Worm (Caenorhabditis elegans) whole organism, young adult: ENCODE data around the gene Y102A5C.4.

Experiments
- F57A8.1 ChIP-seq: fragments of 200-800 bp; sonication (Bioruptor generic); optimal IDR thresholded peaks from 2 replicates; lab custom pipeline; 2018; ENCODE audit warnings: mild to moderate bottlenecking, missing genetic modification characterization, moderate library complexity, missing compliant biosample characterization
- F57C9.4 ChIP-seq: sonication (generic microtip); optimal IDR thresholded peaks from 2 replicates; lab custom pipeline; 2017; ENCODE audit warnings: mild to moderate bottlenecking, missing genetic modification characterization, missing compliant biosample characterization
- Y79H2A.3 ChIP-seq: fragments of 200-800 bp; sonication (Bioruptor generic); conservative IDR thresholded peaks from 2 replicates; pipeline ENCODE4 v1.3.6; 2022; ENCODE audit warnings: missing genetic modification reagents, missing genetic modification characterization, missing compliant biosample characterization
- bed-1 ChIP-seq: fragments of 200-800 bp; sonication (Bioruptor generic); IDR thresholded peaks from 2 replicates; pipeline ENCODE4 v1.3.6; 2022; ENCODE audit warnings: missing genetic modification reagents, missing genetic modification characterization, missing compliant biosample characterization
- cebp-1 ChIP-seq, 2 experiments: fragments of 200-800 bp in 1 of 2; sonication (Bioruptor generic) in 1 of 2; sonication (generic microtip) in 1 of 2; IDR thresholded peaks in 1 of 2; optimal IDR thresholded peaks in 1 of 2; 2 replicates each; pipeline versions ENCODE4 v1.3.6 to Lab custom; 2017 to 2022; ENCODE audit warnings: missing compliant biosample characterization in 2 of 2, missing genetic modification characterization in 2 of 2, mild to moderate bottlenecking in 1 of 2, missing genetic modification reagents in 1 of 2, moderate library complexity in 1 of 2
- ceh-58 ChIP-seq: fragments of 200-800 bp; sonication (Bioruptor generic); IDR thresholded peaks from 2 replicates; pipeline ENCODE4 v1.3.6; 2022; ENCODE audit warnings: missing genetic modification characterization, missing compliant biosample characterization
- lin-40 ChIP-seq: sonication (generic microtip); optimal IDR thresholded peaks from 2 replicates; lab custom pipeline; 2016; ENCODE audit warnings: missing genetic modification characterization, mild to moderate bottlenecking, missing compliant biosample characterization, missing genotype, missing genetic modification reagents
- lin-54 ChIP-seq: fragments of 200-800 bp; sonication (Bioruptor generic); optimal IDR thresholded peaks from 2 replicates; lab custom pipeline; 2018; ENCODE audit warnings: mild to moderate bottlenecking, missing genetic modification characterization, missing compliant biosample characterization
- nhr-90 ChIP-seq: sonication (generic microtip); optimal IDR thresholded peaks from 2 replicates; lab custom pipeline; 2016; ENCODE audit warnings: missing genotype, mild to moderate bottlenecking, missing genetic modification characterization, missing compliant biosample characterization
- snpc-4 ChIP-seq, 5 experiments: fragments of 150-350 bp in 1 of 5; sonication (generic microtip) in 4 of 5; optimal IDR thresholded peaks; 2 replicates each; lab custom pipeline; 2014 to 2018; ENCODE audit warnings: missing genetic modification characterization in 5 of 5, missing biosample characterization in 3 of 5, antibody characterized with exemption in 2 of 5, mild to moderate bottlenecking in 2 of 5, missing compliant biosample characterization in 2 of 5, missing genotype in 2 of 5, moderate library complexity in 2 of 5, missing genetic modification reagents in 1 of 5
- unc-130 ChIP-seq: sonication (generic microtip); optimal IDR thresholded peaks from 2 replicates; lab custom pipeline; 2016; ENCODE audit warnings: missing genetic modification reagents, missing genetic modification characterization, missing compliant biosample characterization
- zfh-2 ChIP-seq: fragments of 200-800 bp; sonication (Bioruptor generic); conservative IDR thresholded peaks from 2 replicates; pipeline ENCODE4 v1.3.6; 2022; ENCODE audit warnings: missing genetic modification reagents, missing genetic modification characterization, missing compliant biosample characterization

DNA sequence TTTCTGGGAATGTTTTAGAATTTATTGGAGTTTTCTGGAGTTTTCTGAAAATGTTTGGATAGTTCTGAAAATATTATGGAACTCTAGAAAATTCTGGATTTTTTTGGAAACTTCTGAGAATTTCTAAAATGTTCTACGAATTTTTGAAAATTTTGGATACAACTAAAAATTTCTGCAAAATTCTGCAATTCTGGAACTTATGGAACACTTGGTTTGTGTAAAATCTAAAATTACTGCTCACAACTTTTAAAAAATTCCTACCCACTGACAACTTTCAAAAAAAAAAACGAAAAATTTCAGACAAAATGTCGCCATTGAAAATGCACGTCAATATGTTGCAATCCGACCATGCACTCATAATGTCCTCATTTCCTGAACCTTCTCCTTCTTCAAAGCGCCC is 17.4 kb upstream of the Y102A5C.4 start, which contains the start of gene nhr-262:
- TF ChIP-seq Y79H2A.3 (no peak), F57A8.1 (GFP tag; lab: Kevin White, UChicago) (no peak), lin-40 (tag; lab: Kevin White, UChicago) (no peak), ceh-58 (GFP tag; lab: Robert Waterston, UW) (no peak), snpc-4 (GFP tag; optimal IDR thresholded peaks at IDR 0.05; lab: Kevin White, UChicago) (no peak), snpc-4 (tag; optimal IDR thresholded peaks at IDR 0.05; lab: Kevin White, UChicago) (no peak), nhr-90 (tag; lab: Kevin White, UChicago) (no peak), lin-54 (GFP tag; lab: Kevin White, UChicago) (no peak), zfh-2 (GFP tag; lab: Robert Waterston, UW) (no peak), cebp-1 (GFP tag; IDR thresholded peaks at IDR 0.05; lab: Robert Waterston, UW) (no peak), cebp-1 (tag; optimal IDR thresholded peaks at IDR 0.05; lab: Kevin White, UChicago) (no peak), bed-1 (GFP tag; lab: Robert Waterston, UW) (no peak), unc-130 (GFP tag; lab: Kevin White, UChicago) (no peak), F57C9.4 (tag; lab: Kevin White, UChicago) (no peak)
